Worm (Caenorhabditis elegans) whole organism, late embryonic: ENCODE data around the gene D1054.5.

ENCODE experiments used
- C38D4.7 ChIP-seq: fragments of 200-800 bp; sonication (Bioruptor generic); optimal IDR thresholded peaks from 2 replicates; lab custom pipeline; 2018; ENCODE audit warnings: mild to moderate bottlenecking, missing genetic modification characterization, moderate library complexity, missing compliant biosample characterization
- ama-1 ChIP-seq: fragments of 150-350 bp; optimal IDR thresholded peaks from 2 replicates; lab custom pipeline; 2014
- ceh-45 ChIP-seq: fragments of 200-800 bp; sonication (Bioruptor generic); IDR thresholded peaks from 2 replicates; pipeline ENCODE4 v1.3.6; 2022; ENCODE audit warnings: missing genetic modification reagents, missing genetic modification characterization, missing compliant biosample characterization
- ceh-9 ChIP-seq: sonication (generic microtip); optimal IDR thresholded peaks from 2 replicates; lab custom pipeline; 2016; ENCODE audit warnings: mild to moderate bottlenecking, missing genetic modification characterization, inconsistent platforms, missing compliant biosample characterization
- lin-11 ChIP-seq: fragments of 200-800 bp; sonication (Bioruptor generic); optimal IDR thresholded peaks from 2 replicates; lab custom pipeline; 2018; ENCODE audit warnings: mild to moderate bottlenecking, missing genetic modification characterization, missing compliant biosample characterization
- pha-4 ChIP-seq: fragments of 150-350 bp; optimal IDR thresholded peaks from 2 replicates; lab custom pipeline; 2018; ENCODE audit warnings: missing biosample characterization, missing genetic modification reagents, missing genetic modification characterization
- tbx-2 ChIP-seq: sonication (generic microtip); optimal IDR thresholded peaks from 2 replicates; lab custom pipeline; 2016; ENCODE audit warnings: missing genetic modification characterization, missing compliant biosample characterization
- unc-55 ChIP-seq: sonication (generic microtip); optimal IDR thresholded peaks from 2 replicates; lab custom pipeline; 2017; ENCODE audit warnings: missing biosample characterization, missing genetic modification reagents, missing genetic modification characterization

DNA sequence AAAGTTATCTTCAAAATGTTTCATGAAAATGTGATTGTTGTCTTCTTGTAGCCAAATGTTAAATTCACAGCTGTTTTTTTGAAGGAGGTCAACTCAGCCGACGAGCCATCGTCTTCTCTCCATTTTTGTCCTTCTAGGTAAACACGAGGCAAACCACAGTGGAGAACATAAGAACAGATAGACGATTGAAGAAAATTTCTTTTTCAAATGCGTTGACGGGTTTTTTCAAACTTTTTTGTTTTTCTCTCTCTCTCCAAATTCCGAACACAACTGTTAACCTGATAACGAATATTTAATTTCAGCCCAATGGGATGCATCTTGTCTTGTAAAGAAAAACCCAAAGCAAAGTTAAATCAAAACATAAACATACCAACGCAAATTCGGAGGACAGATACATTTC lies 19.1 kb upstream of the D1054.5 start, which contains the start of gene D1054.19:
- TF ChIP-seq pha-4 (tag; lab: Kevin White, UChicago), result no peak
- no peak for TF ChIP-seq tbx-2
- no peak for TF ChIP-seq ceh-45 (GFP tag; lab: Robert Waterston, UW)
- TF ChIP-seq unc-55 (GFP tag; lab: Kevin White, UChicago), result no peak
- no peak for TF ChIP-seq ama-1 (lab: Kevin White, UChicago)
- no peak for TF ChIP-seq C38D4.7 (GFP tag; lab: Kevin White, UChicago)
- TF ChIP-seq lin-11 (tag; lab: Kevin White, UChicago), result no peak
- TF ChIP-seq ceh-9, result no peak
